Worm (Caenorhabditis elegans): ENCODE data around the gene Y45F10D.15.

Y45F10D.15 gene

DNA sequence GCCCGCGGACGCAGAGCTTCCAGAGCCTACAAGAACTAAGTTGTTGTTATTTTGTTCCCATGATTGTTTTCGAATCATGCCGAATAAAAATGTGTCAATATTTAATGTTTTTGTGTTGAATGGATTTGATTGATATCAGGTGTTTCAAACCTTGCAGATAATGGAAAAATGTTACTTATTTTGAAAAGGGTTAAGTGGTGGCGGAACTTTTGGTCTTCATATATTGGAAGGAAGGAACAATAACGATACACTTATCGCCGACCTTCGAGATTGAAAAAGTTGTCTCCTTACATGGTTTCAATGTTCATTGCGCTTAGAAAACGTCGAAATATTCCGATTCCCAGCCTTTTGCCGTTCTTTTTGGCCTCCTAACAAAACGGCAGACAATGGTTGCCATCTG is 42.1 kb downstream of the Y45F10D.15 start, which contains the start of gene gly-10:
Gene gly-10, plus strand, starts transcription at position 387 of the 400 bp plus-strand sequence.
- TF ChIP-seq unc-39 (tag; optimal IDR thresholded peaks at IDR 0.05): no peak
- TF ChIP-seq crh-2 (tag; optimal IDR thresholded peaks at IDR 0.05): no peak
- TF ChIP-seq nhr-11 (tag; optimal IDR thresholded peaks at IDR 0.05): no peak
- TF ChIP-seq ama-1 (optimal IDR thresholded peaks at IDR 0.05): peak; percentile 9
- TF ChIP-seq sem-4 (tag; optimal IDR thresholded peaks at IDR 0.05): no peak
- no peak for TF ChIP-seq alr-1 (tag; optimal IDR thresholded peaks at IDR 0.05)
- no peak for TF ChIP-seq ZK546.5 (tag; optimal IDR thresholded peaks at IDR 0.05)

ce11 chrIV:13777480-13777879 is 43.3 kb downstream of the Y45F10D.15 start, which contains the start of gene rpl-18:
TSS of gene rpl-18 (plus strand) at chrIV:13777865.
- TF ChIP-seq peb-1 (tag; optimal IDR thresholded peaks at IDR 0.05): no peak
- peak; percentile 55 for TF ChIP-seq crh-2 (tag; optimal IDR thresholded peaks at IDR 0.05)
- TF ChIP-seq alr-1 (tag; optimal IDR thresholded peaks at IDR 0.05): no peak
- TF ChIP-seq ama-1 (optimal IDR thresholded peaks at IDR 0.05): peak; percentile 17
- TF ChIP-seq mbf-1 (tag; optimal IDR thresholded peaks at IDR 0.05): no peak
- TF ChIP-seq dmd-4 (tag; optimal IDR thresholded peaks at IDR 0.05): no peak
- peak; percentile 36 for TF ChIP-seq fos-1 (tag; optimal IDR thresholded peaks at IDR 0.05)
- TF ChIP-seq unc-39 (tag; optimal IDR thresholded peaks at IDR 0.05): no peak
- no peak for TF ChIP-seq ceh-16 (tag; optimal IDR thresholded peaks at IDR 0.05)
- no peak for TF ChIP-seq mdl-1 (tag; optimal IDR thresholded peaks at IDR 0.05)
- TF ChIP-seq nhr-11 (tag; optimal IDR thresholded peaks at IDR 0.05): no peak
- TF ChIP-seq lin-39 (tag; optimal IDR thresholded peaks at IDR 0.05): no peak
- TF ChIP-seq snpc-4 (tag; optimal IDR thresholded peaks at IDR 0.05): peak; percentile 71
- no peak for TF ChIP-seq mab-5 (tag; optimal IDR thresholded peaks at IDR 0.05)
- TF ChIP-seq nhr-6 (tag; optimal IDR thresholded peaks at IDR 0.05): no peak
- TF ChIP-seq R02D3.7 (tag; optimal IDR thresholded peaks at IDR 0.05): no peak
- no peak for TF ChIP-seq ztf-11 (tag; optimal IDR thresholded peaks at IDR 0.05)
- TF ChIP-seq lsy-2 (tag; optimal IDR thresholded peaks at IDR 0.05): peak; percentile 57 to 92
- TF ChIP-seq C34F6.9 (tag; optimal IDR thresholded peaks at IDR 0.05): peak; percentile 84
- TF ChIP-seq unc-55 (GFP tag; optimal IDR thresholded peaks at IDR 0.05): peak; percentile 90
- TF ChIP-seq ceh-82 (tag; optimal IDR thresholded peaks at IDR 0.05): no peak
- TF ChIP-seq nhr-129 (tag; optimal IDR thresholded peaks at IDR 0.05): peak; percentile 91
- TF ChIP-seq nhr-237 (tag; optimal IDR thresholded peaks at IDR 0.05): no peak
- peak; percentile 36 for TF ChIP-seq nhr-21 (tag; optimal IDR thresholded peaks at IDR 0.05)
- no peak for TF ChIP-seq nhr-77 (tag; optimal IDR thresholded peaks at IDR 0.05)
- TF ChIP-seq nhr-23 (tag; optimal IDR thresholded peaks at IDR 0.05): no peak
- peak; percentile 71 for TF ChIP-seq sma-3 (GFP tag; optimal IDR thresholded peaks at IDR 0.05)
- TF ChIP-seq lin-11 (tag; optimal IDR thresholded peaks at IDR 0.05): peak; percentile 60
- no peak for TF ChIP-seq skn-1 (tag; optimal IDR thresholded peaks at IDR 0.05)
- peak; percentile 56 for TF ChIP-seq ztf-4 (tag; optimal IDR thresholded peaks at IDR 0.05)
- TF ChIP-seq ZK546.5 (tag; optimal IDR thresholded peaks at IDR 0.05): no peak
- no peak for TF ChIP-seq ztf-1 (GFP tag; conservative IDR thresholded peaks at IDR 0.05)
- no peak for TF ChIP-seq unc-62 (GFP tag; optimal IDR thresholded peaks at IDR 0.05)
- no peak for TF ChIP-seq sma-9 (GFP tag; optimal IDR thresholded peaks at IDR 0.05)
- no peak for TF ChIP-seq sma-9 (tag; optimal IDR thresholded peaks at IDR 0.05)
- TF ChIP-seq aly-2 (tag; optimal IDR thresholded peaks at IDR 0.05): no peak
- no peak for TF ChIP-seq elt-1 (tag; optimal IDR thresholded peaks at IDR 0.05)
- peak; percentile 27 for TF ChIP-seq sem-4 (tag; optimal IDR thresholded peaks at IDR 0.05)
- TF ChIP-seq nhr-12 (tag; optimal IDR thresholded peaks at IDR 0.05): no peak
- peak; percentile 72 for TF ChIP-seq lin-13 (GFP tag; optimal IDR thresholded peaks at IDR 0.05)
- peak; percentile 61 for TF ChIP-seq nhr-25 (tag; optimal IDR thresholded peaks at IDR 0.05)
- no peak for TF ChIP-seq egl-27 (tag; optimal IDR thresholded peaks at IDR 0.05)
- no peak for TF ChIP-seq nhr-10 (tag; optimal IDR thresholded peaks at IDR 0.05)
- peak; percentile 73 for TF ChIP-seq gmeb-1 (tag; optimal IDR thresholded peaks at IDR 0.05)
- TF ChIP-seq F13H6.1 (tag; optimal IDR thresholded peaks at IDR 0.05): peak; percentile 40
- no peak for TF ChIP-seq Y55F3AM.14 (GFP tag; optimal IDR thresholded peaks at IDR 0.05)
- no peak for TF ChIP-seq blmp-1 (tag; optimal IDR thresholded peaks at IDR 0.05; ENCODE audit: insufficient read depth)
- TF ChIP-seq elt-3 (tag; optimal IDR thresholded peaks at IDR 0.05): no peak
- TF ChIP-seq zag-1 (tag; optimal IDR thresholded peaks at IDR 0.05): no peak
